Fruit fly (Drosophila melanogaster) whole organism: ENCODE results near the gene CG9393.

Source experiments
- CG8478 ChIP-seq: fragments of >200 bp; optimal IDR thresholded peaks from 2 replicates; lab custom pipeline; 2018; ENCODE audit warnings: inconsistent platforms
- Dll ChIP-seq: fragments of >200 bp; optimal IDR thresholded peaks from 2 replicates; lab custom pipeline; 2017
- EcR ChIP-seq, 2 experiments: fragments of >200 bp; optimal IDR thresholded peaks; 2 replicates each; lab custom pipeline; 2017; ENCODE audit warnings: missing biosample characterization in 2 of 2, missing genetic modification characterization in 2 of 2, missing genetic modification reagents in 2 of 2
- pan ChIP-seq: fragments of >200 bp; optimal IDR thresholded peaks from 2 replicates; lab custom pipeline; 2017
- psq ChIP-seq: fragments of >200 bp; optimal IDR thresholded peaks from 2 replicates; lab custom pipeline; 2017
- usp ChIP-seq: fragments of >200 bp; optimal IDR thresholded peaks from 2 replicates; lab custom pipeline; 2017; ENCODE audit warnings: missing biosample characterization, missing genetic modification characterization, mixed read lengths

DNA sequence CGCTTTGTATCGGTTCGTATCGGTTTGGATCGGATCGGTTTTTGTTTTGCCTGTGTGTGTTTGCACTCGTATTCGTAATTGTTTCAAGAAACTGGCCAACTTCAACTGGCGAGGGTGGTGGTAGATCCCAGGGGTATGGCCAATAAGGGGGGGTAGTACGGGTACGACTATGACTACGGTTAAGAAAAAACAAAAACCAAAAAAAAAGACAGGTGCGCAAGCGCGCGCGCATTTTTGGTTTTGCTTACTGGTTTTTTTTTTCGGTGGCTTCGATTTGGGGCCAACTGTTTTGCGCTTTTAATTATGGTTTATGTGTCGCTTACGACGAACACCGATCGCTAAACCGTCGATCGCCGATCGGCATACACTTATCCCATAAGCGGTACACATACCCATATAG is 31.4 kb upstream of the CG9393 start:
- TF ChIP-seq psq (no peak), usp (GFP tag; lab: Kevin White, UChicago) (no peak), pan (no peak), CG8478 (no peak), Dll (lab: Kevin White, UChicago) (no peak), EcR (GFP tag; optimal IDR thresholded peaks at IDR 0.05; lab: Kevin White, UChicago) (no peak)
